Worm (Caenorhabditis elegans): ENCODE data around the gene F14D7.12.

- no peak for TF ChIP-seq elt-2 (tag; optimal IDR thresholded peaks at IDR 0.05)
- no peak for TF ChIP-seq ceh-18 (tag; optimal IDR thresholded peaks at IDR 0.05)
- TF ChIP-seq ztf-16 (tag; optimal IDR thresholded peaks at IDR 0.05): no peak
- TF ChIP-seq elt-4 (tag; optimal IDR thresholded peaks at IDR 0.05): no peak
- TF ChIP-seq pha-4 (tag; optimal IDR thresholded peaks at IDR 0.05): no peak
- no peak for TF ChIP-seq rnt-1 (tag; optimal IDR thresholded peaks at IDR 0.05)
- TF ChIP-seq C08G9.2 (tag; optimal IDR thresholded peaks at IDR 0.05): no peak
- no peak for TF ChIP-seq ceh-19 (GFP tag; optimal IDR thresholded peaks at IDR 0.05)
These were observed 17.8 kb downstream of the F14D7.12 start for ce11 chrV:14317621-14318020.

All from whole organism, late embryonic.